Worm (Caenorhabditis elegans): ENCODE measurements around the gene Y41C4A.32.

ce11 chrIII:11694975-11695374, 26.5 kb upstream of the Y41C4A.32 start, which contains the start of gene Y41C4A.22:
- no peak for TF ChIP-seq fkh-10 (GFP tag; optimal IDR thresholded peaks at IDR 0.05)
- TF ChIP-seq nhr-237 (tag; optimal IDR thresholded peaks at IDR 0.05) = no peak
- no peak for TF ChIP-seq egl-27 (tag; optimal IDR thresholded peaks at IDR 0.05)
- no peak for TF ChIP-seq nhr-77 (tag; optimal IDR thresholded peaks at IDR 0.05)
- no peak for TF ChIP-seq pha-4 (tag; optimal IDR thresholded peaks at IDR 0.05)
- TF ChIP-seq jun-1 (tag; optimal IDR thresholded peaks at IDR 0.05) = no peak
- TF ChIP-seq R02D3.7 (tag; optimal IDR thresholded peaks at IDR 0.05) = no peak
- no peak for TF ChIP-seq ztf-4 (tag; optimal IDR thresholded peaks at IDR 0.05)

All from whole organism, L3 larva.